Fruit fly (Drosophila melanogaster) Kc167 (cell line): ENCODE data around the gene CG31103.

Experiments
- Sin3A ChIP-seq: fragments of >200 bp; optimal IDR thresholded peaks from 2 replicates; lab custom pipeline; 2018; ENCODE audit warnings: missing external identifiers
- ttk ChIP-seq: sonication (Bioruptor generic); optimal IDR thresholded peaks from 2 replicates; lab custom pipeline; 2017; ENCODE audit warnings: missing external identifiers

DNA sequence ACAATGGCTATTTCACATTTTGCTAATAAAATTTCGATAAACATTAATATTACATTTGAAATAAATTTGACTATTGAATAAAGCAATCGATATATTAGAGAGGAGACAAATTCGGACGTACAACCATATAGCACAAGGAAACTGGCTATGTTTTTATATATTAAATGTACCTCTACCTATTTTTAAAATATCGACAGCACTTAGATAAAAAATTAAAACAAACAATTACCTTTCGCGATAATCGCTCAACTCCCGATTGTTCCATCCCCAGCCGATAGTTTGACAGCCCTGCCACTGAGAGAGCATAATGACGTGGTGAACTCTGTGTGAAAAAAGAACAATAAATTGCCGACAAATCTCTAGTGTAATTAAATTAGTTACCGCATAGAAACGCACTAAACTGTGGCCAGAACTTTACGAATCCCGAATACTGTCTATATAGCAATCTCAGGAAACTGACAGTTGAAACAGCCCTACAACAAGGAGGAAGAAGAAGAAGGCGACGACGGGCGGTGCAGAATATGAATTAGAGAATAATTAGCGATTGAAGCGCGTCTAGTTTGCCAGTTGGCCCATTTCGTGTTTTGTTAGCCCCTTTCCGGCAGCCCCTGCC is 39.6 kb downstream of the CG31103 start, which contains the start of gene CG11857:
- TF ChIP-seq Sin3A (lab: Kevin White, UChicago) (no peak), ttk (lab: Kevin White, UChicago) (no peak)
